Fruit fly (Drosophila melanogaster): ENCODE measurements around the gene Octbeta2R.

- TF ChIP-seq ttk (optimal IDR thresholded peaks at IDR 0.05) (no peak), Myc (optimal IDR thresholded peaks at IDR 0.05) (no peak), insv (optimal IDR thresholded peaks at IDR 0.05) (no peak), h (optimal IDR thresholded peaks at IDR 0.05) (no peak)
These were observed 31.3 kb upstream of the Octbeta2R start for dm6 chr3R:12626674-12627382.
